Worm (Caenorhabditis elegans) whole organism, early embryonic: ENCODE results near the gene Y43B11AL.1.

ENCODE experiments used
- B0310.2 ChIP-seq: sonication (generic microtip); optimal IDR thresholded peaks from 2 replicates; lab custom pipeline; 2016; ENCODE audit warnings: mild to moderate bottlenecking, missing genetic modification characterization, missing compliant biosample characterization
- F13C5.2 ChIP-seq: sonication (generic microtip); optimal IDR thresholded peaks from 2 replicates; lab custom pipeline; 2017; ENCODE audit warnings: mild to moderate bottlenecking, missing genetic modification characterization, inconsistent platforms, missing compliant biosample characterization
- aly-1 ChIP-seq: sonication (generic microtip); optimal IDR thresholded peaks from 2 replicates; lab custom pipeline; 2016; ENCODE audit warnings: missing genetic modification characterization, missing compliant biosample characterization
- ama-1 ChIP-seq: fragments of 150-350 bp; optimal IDR thresholded peaks from 2 replicates; lab custom pipeline; 2014
- ceh-13 ChIP-seq: fragments of 200-800 bp; sonication (Bioruptor generic); optimal IDR thresholded peaks from 2 replicates; lab custom pipeline; 2018; ENCODE audit warnings: mild to moderate bottlenecking, missing genetic modification characterization, missing compliant biosample characterization
- ceh-36 ChIP-seq: sonication (generic microtip); optimal IDR thresholded peaks from 2 replicates; lab custom pipeline; 2016; ENCODE audit warnings: missing genetic modification characterization, inconsistent platforms, missing compliant biosample characterization
- ets-7 ChIP-seq: sonication (generic microtip); optimal IDR thresholded peaks from 2 replicates; lab custom pipeline; 2016; ENCODE audit warnings: missing genotype, missing genetic modification characterization, missing compliant biosample characterization
- flt-1 ChIP-seq: fragments of 200-800 bp; sonication (Bioruptor generic); IDR thresholded peaks from 2 replicates; pipeline ENCODE4 v1.3.6; 2022; ENCODE audit warnings: missing genetic modification characterization, missing compliant biosample characterization
- hmbx-1 ChIP-seq: sonication (generic microtip); optimal IDR thresholded peaks from 2 replicates; lab custom pipeline; 2016; ENCODE audit warnings: mild to moderate bottlenecking, missing genetic modification characterization, missing compliant biosample characterization
- hmg-4 ChIP-seq: fragments of 200-800 bp; sonication (Bioruptor generic); optimal IDR thresholded peaks from 2 replicates; lab custom pipeline; 2018; ENCODE audit warnings: mild to moderate bottlenecking, missing genetic modification characterization, missing compliant biosample characterization
- hnd-1 ChIP-seq: sonication (generic microtip); optimal IDR thresholded peaks from 2 replicates; lab custom pipeline; 2016; ENCODE audit warnings: missing genetic modification characterization, missing compliant biosample characterization
- pes-1 ChIP-seq: fragments of 200-800 bp; sonication (Bioruptor generic); IDR thresholded peaks from 2 replicates; pipeline ENCODE4 v1.3.6; 2022; ENCODE audit warnings: missing genetic modification reagents, missing genetic modification characterization, missing compliant biosample characterization
- scrt-1 ChIP-seq: fragments of 200-800 bp; sonication (Bioruptor generic); IDR thresholded peaks from 2 replicates; pipeline ENCODE4 v1.3.6; 2022; ENCODE audit warnings: missing genetic modification characterization, missing compliant biosample characterization
- sea-1 ChIP-seq: fragments of 200-800 bp; sonication (Bioruptor generic); conservative IDR thresholded peaks from 2 replicates; pipeline ENCODE4 v1.3.6; 2022; ENCODE audit warnings: missing genetic modification characterization, missing compliant biosample characterization
- tbx-11 ChIP-seq: fragments of 200-800 bp; sonication (Bioruptor generic); IDR thresholded peaks from 2 replicates; pipeline ENCODE4 v1.3.6; 2022; ENCODE audit warnings: missing genetic modification characterization, missing compliant biosample characterization
- tbx-37 ChIP-seq: fragments of 200-800 bp; sonication (Bioruptor generic); conservative IDR thresholded peaks from 2 replicates; pipeline ENCODE4 v1.3.6; 2022; ENCODE audit warnings: missing genetic modification reagents, missing genetic modification characterization, missing compliant biosample characterization
- tra-4 ChIP-seq: sonication (generic microtip); optimal IDR thresholded peaks from 2 replicates; lab custom pipeline; 2017; ENCODE audit warnings: missing genetic modification characterization, missing compliant biosample characterization

Gene Y43B11AL.1

ce11 chrIV:7024829-7025228 is 40.3 kb upstream of the Y43B11AL.1 start:
- TF ChIP-seq F13C5.2 (tag; lab: Kevin White, UChicago), result no peak
- TF ChIP-seq hnd-1 (tag; lab: Kevin White, UChicago), result no peak
- TF ChIP-seq tra-4 (tag; lab: Kevin White, UChicago), result no peak
- TF ChIP-seq flt-1 (GFP tag; lab: Robert Waterston, UW), result no peak
- TF ChIP-seq sea-1, result no peak
- no peak for TF ChIP-seq ama-1
- TF ChIP-seq B0310.2 (tag; lab: Kevin White, UChicago), result no peak
- no peak for TF ChIP-seq ets-7 (tag; lab: Kevin White, UChicago)
- no peak for TF ChIP-seq ceh-13
- TF ChIP-seq tbx-37 (GFP tag; lab: Robert Waterston, UW), result no peak

- TF ChIP-seq hmbx-1, result no peak
- no peak for TF ChIP-seq tbx-11 (GFP tag; lab: Robert Waterston, UW)
- no peak for TF ChIP-seq pes-1 (GFP tag; lab: Robert Waterston, UW)
- TF ChIP-seq F13C5.2 (tag; lab: Kevin White, UChicago), result no peak
- TF ChIP-seq tbx-37 (GFP tag; lab: Robert Waterston, UW), result no peak
- no peak for TF ChIP-seq hnd-1 (tag; lab: Kevin White, UChicago)
- no peak for TF ChIP-seq flt-1 (GFP tag; lab: Robert Waterston, UW)
- TF ChIP-seq ama-1, result no peak
- no peak for TF ChIP-seq sea-1
- TF ChIP-seq ceh-13, result no peak
- TF ChIP-seq ets-7 (tag; lab: Kevin White, UChicago), result no peak
- no peak for TF ChIP-seq aly-1 (tag; lab: Kevin White, UChicago)
- TF ChIP-seq B0310.2 (tag; lab: Kevin White, UChicago), result no peak
- TF ChIP-seq tra-4 (tag; lab: Kevin White, UChicago), result no peak
- TF ChIP-seq hmg-4 (GFP tag; lab: Kevin White, UChicago), result no peak
- no peak for TF ChIP-seq scrt-1
Observed at ce11 chrIV:7025835-7026234, 39.3 kb upstream of the Y43B11AL.1 start.

ce11 chrIV:7031019-7031418 is 34.1 kb upstream of the Y43B11AL.1 start:
- TF ChIP-seq flt-1 (GFP tag; lab: Robert Waterston, UW) (no peak), ceh-13 (no peak), aly-1 (tag; lab: Kevin White, UChicago) (no peak), hmbx-1 (no peak), scrt-1 (no peak), F13C5.2 (tag; lab: Kevin White, UChicago) (no peak), ama-1 (no peak), B0310.2 (tag; lab: Kevin White, UChicago) (no peak), tbx-11 (GFP tag; lab: Robert Waterston, UW) (no peak), tra-4 (tag; lab: Kevin White, UChicago) (no peak), ceh-36 (tag; lab: Kevin White, UChicago) (no peak), sea-1 (no peak), tbx-37 (GFP tag; lab: Robert Waterston, UW) (no peak)

ce11 chrIV:7032459-7032858 is 32.7 kb upstream of the Y43B11AL.1 start, which contains the start of gene C06G3.8:
TSS of gene C06G3.8 (minus strand) at chrIV:7032559.
- no peak for TF ChIP-seq pes-1 (GFP tag; lab: Robert Waterston, UW)
- no peak for TF ChIP-seq tbx-11 (GFP tag; lab: Robert Waterston, UW)
- TF ChIP-seq hmg-4 (GFP tag; lab: Kevin White, UChicago), result no peak
- TF ChIP-seq tbx-37 (GFP tag; lab: Robert Waterston, UW), result no peak
- no peak for TF ChIP-seq sea-1

- TF ChIP-seq ets-7 (tag; lab: Kevin White, UChicago) (no peak), ceh-36 (tag; lab: Kevin White, UChicago) (no peak), ceh-13 (no peak), ama-1 (no peak), flt-1 (GFP tag; lab: Robert Waterston, UW) (no peak), aly-1 (tag; lab: Kevin White, UChicago) (no peak), hmg-4 (GFP tag; lab: Kevin White, UChicago) (no peak), scrt-1 (no peak), tbx-11 (GFP tag; lab: Robert Waterston, UW) (no peak), B0310.2 (tag; lab: Kevin White, UChicago) (no peak), hnd-1 (tag; lab: Kevin White, UChicago) (no peak), tbx-37 (GFP tag; lab: Robert Waterston, UW) (no peak), sea-1 (no peak), hmbx-1 (no peak), pes-1 (GFP tag; lab: Robert Waterston, UW) (no peak)
Observed at ce11 chrIV:7035823-7036222, 29.3 kb upstream of the Y43B11AL.1 start, which contains the start of gene C06G3.3. TSS of gene C06G3.3 (plus strand) at chrIV:7036123.

ce11 chrIV:7036790-7037189 is 28.3 kb upstream of the Y43B11AL.1 start, which contains the start of gene ufl-1:
TSS of gene ufl-1 (minus strand) at chrIV:7036859.
- TF ChIP-seq ceh-13 (no peak), tbx-37 (GFP tag; lab: Robert Waterston, UW) (no peak), scrt-1 (no peak), hmg-4 (GFP tag; lab: Kevin White, UChicago) (no peak), F13C5.2 (tag; lab: Kevin White, UChicago) (no peak), tra-4 (tag; lab: Kevin White, UChicago) (no peak), ceh-36 (tag; lab: Kevin White, UChicago) (no peak), aly-1 (tag; lab: Kevin White, UChicago) (no peak), flt-1 (GFP tag; lab: Robert Waterston, UW) (no peak), hnd-1 (tag; lab: Kevin White, UChicago) (no peak), tbx-11 (GFP tag; lab: Robert Waterston, UW) (no peak), B0310.2 (tag; lab: Kevin White, UChicago) (no peak), ama-1 (no peak), hmbx-1 (no peak)

ce11 chrIV:7039476-7040261 is 25.5 kb upstream of the Y43B11AL.1 start, which contains the start of the genes cogc-2 and klp-18:
TSS of gene cogc-2 (minus strand) at chrIV:7039580.
TSS of gene klp-18 (plus strand) at chrIV:7040211.
- no peak; the same call in 1 of the 2 replicates for TF ChIP-seq flt-1 (GFP tag; lab: Robert Waterston, UW)
- peak; percentile 89 for TF ChIP-seq F13C5.2 (tag; lab: Kevin White, UChicago)
- TF ChIP-seq tbx-11 (GFP tag; lab: Robert Waterston, UW), result peak; percentile 50; the same call in 1 of the 2 replicates
- peak; percentile 76 for TF ChIP-seq scrt-1
- TF ChIP-seq ets-7 (tag; lab: Kevin White, UChicago), result peak; percentile 17
- TF ChIP-seq tbx-37 (GFP tag; lab: Robert Waterston, UW), result peak; percentile 56
- peak; percentile 7 for TF ChIP-seq hmbx-1
- TF ChIP-seq hmg-4 (GFP tag; lab: Kevin White, UChicago), result peak; percentile 70
- peak; percentile 26 for TF ChIP-seq hnd-1 (tag; lab: Kevin White, UChicago)
- TF ChIP-seq ceh-36 (tag; lab: Kevin White, UChicago), result peak; percentile 23
- TF ChIP-seq sea-1, result no peak; the same call in 1 of the 2 replicates
- no peak for TF ChIP-seq tra-4 (tag; lab: Kevin White, UChicago)
- no peak for TF ChIP-seq B0310.2 (tag; lab: Kevin White, UChicago)
- peak; percentile 72 for TF ChIP-seq pes-1 (GFP tag; lab: Robert Waterston, UW)
- TF ChIP-seq aly-1 (tag; lab: Kevin White, UChicago), result peak; percentile 38
- no peak for TF ChIP-seq ama-1
- TF ChIP-seq ceh-13, result peak; percentile 2
